Fruit fly (Drosophila melanogaster): ENCODE data around the gene Myo95E.
A peak's percentile ranks its signal among the peaks of the same experiment; 100 is the strongest.

DNA sequence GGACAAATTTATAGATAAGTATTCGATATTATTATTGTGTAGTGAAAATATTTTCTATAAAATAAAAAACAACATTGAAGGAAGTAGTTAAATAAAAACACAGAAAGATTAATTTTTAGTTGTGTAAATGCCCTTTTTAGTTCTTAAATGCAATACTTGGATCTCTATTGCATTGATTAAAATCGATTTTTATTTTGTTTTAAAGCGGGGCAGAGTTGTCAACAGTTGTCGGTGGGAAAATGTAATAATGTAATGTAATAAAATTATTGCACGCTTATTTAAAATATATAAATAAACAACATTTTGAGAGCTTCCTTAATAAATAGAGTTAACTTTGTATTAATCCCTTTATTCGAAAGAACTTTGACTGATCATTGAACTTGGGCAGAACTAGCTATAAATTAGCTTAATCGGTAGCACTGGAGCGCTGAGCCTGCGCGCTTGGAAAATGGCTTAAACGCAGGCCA is 2.3 kb upstream of the Myo95E start, which contains the start of gene Apc2:
- TF ChIP-seq CG6276 (GFP tag; optimal IDR thresholded peaks at IDR 0.05) (no peak), Hr38 (GFP tag; optimal IDR thresholded peaks at IDR 0.05) (no peak), dsx (GFP tag; optimal IDR thresholded peaks at IDR 0.05; ENCODE audit: poor library complexity, severe bottlenecking) (peak; percentile 56), acj6 (GFP tag; optimal IDR thresholded peaks at IDR 0.05) (peak; percentile 60), Hr4 (GFP tag; optimal IDR thresholded peaks at IDR 0.05) (peak; percentile 74), CG9139 (GFP tag; optimal IDR thresholded peaks at IDR 0.05) (no peak), CG6854 (GFP tag; optimal IDR thresholded peaks at IDR 0.05) (no peak), ss (GFP tag; optimal IDR thresholded peaks at IDR 0.05) (peak in 1 of 2 experiments; percentile 13), Eip93F (GFP tag; optimal IDR thresholded peaks at IDR 0.05) (no peak), CG7368 (GFP tag; optimal IDR thresholded peaks at IDR 0.05) (no peak), CG3919 (GFP tag; optimal IDR thresholded peaks at IDR 0.05) (peak; percentile 58), Ets96B (tag; optimal IDR thresholded peaks at IDR 0.05) (peak; percentile 56), fd85E (GFP tag; optimal IDR thresholded peaks at IDR 0.05) (no peak)

Measured in whole organism, prepupa.